Worm (Caenorhabditis elegans) whole organism, young adult: ENCODE results near the gene nlp-71.

ENCODE experiments used
- D2030.7 ChIP-seq: fragments of 200-800 bp; sonication (Bioruptor generic); IDR thresholded peaks from 2 replicates; pipeline ENCODE4 v1.3.6; 2022; ENCODE audit warnings: missing genetic modification reagents, missing genetic modification characterization, missing compliant biosample characterization
- F23B12.7 ChIP-seq: sonication (generic microtip); optimal IDR thresholded peaks from 2 replicates; lab custom pipeline; 2017; ENCODE audit warnings: missing genetic modification characterization, mild to moderate bottlenecking, missing compliant biosample characterization, antibody characterized with exemption, moderate library complexity; ENCODE audit not compliant: insufficient read depth
- F33H1.4 ChIP-seq: fragments of 200-800 bp; sonication (Bioruptor generic); IDR thresholded peaks from 2 replicates; pipeline ENCODE4 v1.3.6; 2022; ENCODE audit warnings: missing genetic modification reagents, missing genetic modification characterization, missing compliant biosample characterization
- F37B4.10 ChIP-seq: fragments of 200-800 bp; sonication (Bioruptor generic); IDR thresholded peaks from 2 replicates; pipeline ENCODE4 v1.3.6; 2022; ENCODE audit warnings: missing genetic modification characterization, missing compliant biosample characterization
- K12H6.12 ChIP-seq: fragments of 200-800 bp; sonication (Bioruptor generic); optimal IDR thresholded peaks from 2 replicates; lab custom pipeline; 2018; ENCODE audit warnings: mild to moderate bottlenecking, missing genetic modification characterization, missing compliant biosample characterization
- Y95B8A.8 ChIP-seq: fragments of 200-800 bp; sonication (Bioruptor generic); IDR thresholded peaks from 2 replicates; pipeline ENCODE4 v1.3.6; 2022; ENCODE audit warnings: missing genetic modification reagents, missing genetic modification characterization, missing compliant biosample characterization
- ZK185.1 ChIP-seq: sonication (generic microtip); optimal IDR thresholded peaks from 2 replicates; lab custom pipeline; 2016; ENCODE audit warnings: mild to moderate bottlenecking, missing genetic modification characterization, missing compliant biosample characterization; ENCODE audit not compliant: poor library complexity, severe bottlenecking
- athp-1 ChIP-seq: sonication (generic microtip); optimal IDR thresholded peaks from 2 replicates; lab custom pipeline; 2017; ENCODE audit warnings: mild to moderate bottlenecking, missing genetic modification characterization, missing compliant biosample characterization
- attf-5 ChIP-seq: fragments of 200-800 bp; sonication (Bioruptor generic); optimal IDR thresholded peaks from 2 replicates; lab custom pipeline; 2018; ENCODE audit warnings: mild to moderate bottlenecking, missing genetic modification characterization, missing compliant biosample characterization
- dox-1 ChIP-seq: fragments of 200-800 bp; sonication (Bioruptor generic); IDR thresholded peaks from 2 replicates; pipeline ENCODE4 v1.3.6; 2022; ENCODE audit warnings: missing genetic modification reagents, missing genetic modification characterization, missing compliant biosample characterization
- dpl-1 ChIP-seq: fragments of 150-350 bp; optimal IDR thresholded peaks from 2 replicates; lab custom pipeline; 2014; ENCODE audit warnings: missing biosample characterization, missing genetic modification reagents, missing genetic modification characterization
- efl-1 ChIP-seq: fragments of 150-350 bp; optimal IDR thresholded peaks from 2 replicates; lab custom pipeline; 2014; ENCODE audit warnings: missing biosample characterization, missing genetic modification reagents, missing genetic modification characterization
- him-1 ChIP-seq: sonication (generic microtip); optimal IDR thresholded peaks from 2 replicates; lab custom pipeline; 2016; ENCODE audit warnings: missing genotype, missing genetic modification reagents, missing genetic modification characterization, missing compliant biosample characterization
- hlh-26 ChIP-seq: fragments of 200-800 bp; sonication (Bioruptor generic); conservative IDR thresholded peaks from 2 replicates; pipeline ENCODE4 v1.3.6; 2022; ENCODE audit warnings: missing genetic modification reagents, missing genetic modification characterization, missing compliant biosample characterization
- hmg-1.2 ChIP-seq: fragments of 200-800 bp; sonication (Bioruptor generic); IDR thresholded peaks from 2 replicates; pipeline ENCODE4 v1.3.6; 2022; ENCODE audit warnings: missing genetic modification reagents, missing genetic modification characterization, missing compliant biosample characterization
- lin-35 ChIP-seq, 3 experiments: fragments of 150-350 bp in 2 of 3; sonication (generic microtip) in 1 of 3; optimal IDR thresholded peaks; 2 replicates each; lab custom pipeline; 2014 to 2018; ENCODE audit warnings: missing biosample characterization in 3 of 3, missing genetic modification characterization in 3 of 3, missing genetic modification reagents in 3 of 3
- lin-40 ChIP-seq: sonication (generic microtip); optimal IDR thresholded peaks from 2 replicates; lab custom pipeline; 2016; ENCODE audit warnings: missing genetic modification characterization, mild to moderate bottlenecking, missing compliant biosample characterization, missing genotype, missing genetic modification reagents
- lin-54 ChIP-seq: fragments of 200-800 bp; sonication (Bioruptor generic); optimal IDR thresholded peaks from 2 replicates; lab custom pipeline; 2018; ENCODE audit warnings: mild to moderate bottlenecking, missing genetic modification characterization, missing compliant biosample characterization
- lir-1 ChIP-seq: fragments of 200-800 bp; sonication (Bioruptor generic); conservative IDR thresholded peaks from 2 replicates; pipeline ENCODE4 v1.3.6; 2022; ENCODE audit warnings: missing genetic modification reagents, missing genetic modification characterization, missing compliant biosample characterization
- lsl-1 ChIP-seq: fragments of 200-800 bp; sonication (Bioruptor generic); optimal IDR thresholded peaks from 2 replicates; lab custom pipeline; 2018; ENCODE audit warnings: mild to moderate bottlenecking, missing genetic modification characterization, moderate library complexity, missing compliant biosample characterization
- lsy-27 ChIP-seq: sonication (generic microtip); optimal IDR thresholded peaks from 2 replicates; lab custom pipeline; 2017; ENCODE audit warnings: missing genetic modification characterization, mild to moderate bottlenecking, missing compliant biosample characterization, antibody characterized with exemption, missing genotype, borderline replicate concordance; ENCODE audit not compliant: insufficient read depth
- madf-3 ChIP-seq: fragments of 200-800 bp; sonication (Bioruptor generic); IDR thresholded peaks from 2 replicates; pipeline ENCODE4 v1.3.6; 2022; ENCODE audit warnings: missing genetic modification reagents, missing genetic modification characterization, missing compliant biosample characterization
- madf-6 ChIP-seq: fragments of 200-800 bp; sonication (Bioruptor generic); IDR thresholded peaks from 2 replicates; pipeline ENCODE4 v1.3.6; 2022; ENCODE audit warnings: missing genetic modification reagents, missing genetic modification characterization, missing compliant biosample characterization
- madf-8 ChIP-seq: fragments of 200-800 bp; sonication (Bioruptor generic); conservative IDR thresholded peaks from 2 replicates; pipeline ENCODE4 v1.3.6; 2022; ENCODE audit warnings: missing genetic modification reagents, missing genetic modification characterization, missing compliant biosample characterization
- mcd-1 ChIP-seq: fragments of 200-800 bp; sonication (Bioruptor generic); IDR thresholded peaks from 2 replicates; pipeline ENCODE4 v1.3.6; 2022; ENCODE audit warnings: missing genetic modification reagents, missing genetic modification characterization, missing compliant biosample characterization
- rcor-1 ChIP-seq: fragments of 200-800 bp; sonication (Bioruptor generic); IDR thresholded peaks from 2 replicates; pipeline ENCODE4 v1.3.6; 2022; ENCODE audit warnings: missing genetic modification reagents, missing genetic modification characterization, missing compliant biosample characterization
- rec-8 ChIP-seq, 2 experiments: sonication (generic microtip); optimal IDR thresholded peaks; 2 replicates each; lab custom pipeline; 2016; ENCODE audit warnings: mild to moderate bottlenecking in 2 of 2, missing genetic modification characterization in 2 of 2, missing genetic modification reagents in 2 of 2, missing genotype in 2 of 2, missing biosample characterization in 1 of 2, missing compliant biosample characterization in 1 of 2, moderate library complexity in 1 of 2
- snpc-1.1 ChIP-seq: sonication (generic microtip); optimal IDR thresholded peaks from 2 replicates; lab custom pipeline; 2017; ENCODE audit warnings: missing genetic modification characterization, mild to moderate bottlenecking, missing compliant biosample characterization, antibody characterized with exemption, moderate library complexity, missing genotype, missing genetic modification reagents; ENCODE audit not compliant: insufficient read depth
- snpc-1.3 ChIP-seq: sonication (generic microtip); optimal IDR thresholded peaks from 2 replicates; lab custom pipeline; 2017; ENCODE audit warnings: missing genetic modification characterization, mild to moderate bottlenecking, missing compliant biosample characterization, antibody characterized with exemption, moderate library complexity, missing genotype, missing genetic modification reagents; ENCODE audit not compliant: insufficient read depth
- snpc-3.4 ChIP-seq: sonication (generic microtip); optimal IDR thresholded peaks from 2 replicates; lab custom pipeline; 2017; ENCODE audit warnings: missing genetic modification characterization, mild to moderate bottlenecking, missing compliant biosample characterization, antibody characterized with exemption, moderate library complexity, missing genotype, missing genetic modification reagents
- snpc-4 ChIP-seq, 5 experiments: fragments of 150-350 bp in 1 of 5; sonication (generic microtip) in 4 of 5; optimal IDR thresholded peaks; 2 replicates each; lab custom pipeline; 2014 to 2018; ENCODE audit warnings: missing genetic modification characterization in 5 of 5, missing biosample characterization in 3 of 5, antibody characterized with exemption in 2 of 5, mild to moderate bottlenecking in 2 of 5, missing compliant biosample characterization in 2 of 5, missing genotype in 2 of 5, moderate library complexity in 2 of 5, missing genetic modification reagents in 1 of 5
- somi-1 ChIP-seq: fragments of 200-800 bp; sonication (Bioruptor generic); optimal IDR thresholded peaks from 2 replicates; lab custom pipeline; 2018; ENCODE audit warnings: mild to moderate bottlenecking, missing genetic modification characterization, missing compliant biosample characterization
- tbp1 ChIP-seq: fragments of 200-800 bp; sonication (Bioruptor generic); optimal IDR thresholded peaks from 2 replicates; lab custom pipeline; 2018; ENCODE audit warnings: mild to moderate bottlenecking, missing genetic modification characterization, missing compliant biosample characterization
- zfh-2 ChIP-seq: fragments of 200-800 bp; sonication (Bioruptor generic); conservative IDR thresholded peaks from 2 replicates; pipeline ENCODE4 v1.3.6; 2022; ENCODE audit warnings: missing genetic modification reagents, missing genetic modification characterization, missing compliant biosample characterization
- ztf-18 ChIP-seq: sonication (generic microtip); optimal IDR thresholded peaks from 2 replicates; lab custom pipeline; 2016; ENCODE audit warnings: missing genotype, mild to moderate bottlenecking, missing genetic modification characterization, missing compliant biosample characterization

The nlp-71 gene

DNA sequence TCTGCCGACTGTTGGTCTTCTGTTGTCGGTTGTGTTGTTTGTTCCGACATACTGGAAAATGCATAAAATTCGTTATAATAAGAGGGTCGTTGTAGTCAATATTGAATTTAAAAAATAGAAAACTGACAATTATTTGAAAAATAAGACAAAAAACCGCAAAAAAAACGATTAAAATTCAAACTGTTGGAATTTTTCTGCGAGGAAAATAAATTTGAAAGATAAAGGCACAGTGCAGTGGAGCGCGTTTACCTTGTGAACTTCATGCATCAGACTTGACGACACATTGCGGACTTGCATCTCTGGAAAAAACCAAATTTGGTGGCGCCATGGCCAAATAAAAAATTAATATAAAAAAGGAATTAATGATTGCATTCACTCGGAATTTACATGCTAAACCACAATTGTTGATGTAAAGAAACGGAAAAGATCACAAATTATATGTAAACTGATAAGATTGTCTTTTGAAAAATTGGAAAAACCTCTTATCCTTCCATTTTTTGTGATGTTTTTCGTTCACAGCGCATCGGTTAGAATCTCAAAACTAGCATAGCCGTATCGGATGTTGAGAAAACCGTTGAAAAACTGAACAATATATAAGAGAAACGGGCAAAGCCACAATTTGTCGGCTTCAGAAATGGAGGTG lies 36.8 kb downstream of the nlp-71 start, which contains the start of the genes hrpf-2 and bli-6:
TSS of gene hrpf-2 (minus strand) at position 51 of the 643 bp plus-strand sequence.
TSS of gene bli-6 (plus strand) at position 593 of the 643 bp plus-strand sequence.
- TF ChIP-seq him-1 (tag; lab: Kevin White, UChicago) = peak; percentile 2
- peak; percentile 47 for TF ChIP-seq efl-1 (GFP tag; lab: Kevin White, UChicago)
- TF ChIP-seq somi-1 = no peak
- TF ChIP-seq ztf-18 (tag; lab: Kevin White, UChicago) = peak; percentile 3
- no peak for TF ChIP-seq Y95B8A.8 (GFP tag; lab: Robert Waterston, UW)
- peak; percentile 17 for TF ChIP-seq snpc-4 (GFP tag; optimal IDR thresholded peaks at IDR 0.05; lab: Kevin White, UChicago)
- TF ChIP-seq snpc-4 (tag; optimal IDR thresholded peaks at IDR 0.05; lab: Kevin White, UChicago) = peak; percentile 42 to 91 (median 86)
- TF ChIP-seq K12H6.12 = peak; percentile 4
- no peak for TF ChIP-seq rec-8 (tag; optimal IDR thresholded peaks at IDR 0.05; lab: Kevin White, UChicago)
- peak; percentile 52 for TF ChIP-seq ZK185.1 (tag; lab: Kevin White, UChicago)
- peak in 1 of 3 experiments; percentile 65 for TF ChIP-seq lin-35 (GFP tag; optimal IDR thresholded peaks at IDR 0.05; lab: Kevin White, UChicago)
- peak; percentile 18 for TF ChIP-seq snpc-1.1 (tag; lab: Kevin White, UChicago)
- TF ChIP-seq dox-1 (GFP tag; lab: Robert Waterston, UW) = peak; percentile 43; the same call in 1 of the 2 replicates
- TF ChIP-seq attf-5 (GFP tag; lab: Kevin White, UChicago) = peak; percentile 71
- TF ChIP-seq dpl-1 = peak; percentile 57
- no peak for TF ChIP-seq hlh-26 (GFP tag; lab: Robert Waterston, UW)
- TF ChIP-seq D2030.7 (GFP tag; lab: Robert Waterston, UW) = 0 out of 2 replicates have a peak, but pooled peaks have one; percentile 30
- TF ChIP-seq lir-1 = 0 out of 2 replicates have a peak, but pooled peaks have one; percentile 6
- TF ChIP-seq tbp1 (GFP tag; lab: Kevin White, UChicago) = peak; percentile 50
- peak; percentile 38 for TF ChIP-seq lsl-1
- no peak for TF ChIP-seq rcor-1 (GFP tag; lab: Robert Waterston, UW)
- peak; percentile 61 for TF ChIP-seq lin-40 (tag; lab: Kevin White, UChicago)
- TF ChIP-seq athp-1 = no peak
- TF ChIP-seq snpc-1.3 (tag; lab: Kevin White, UChicago) = peak; percentile 74
- TF ChIP-seq madf-6 (GFP tag; lab: Robert Waterston, UW) = peak; percentile 52; the same call in 1 of the 2 replicates
- TF ChIP-seq madf-8 (GFP tag; lab: Robert Waterston, UW) = no peak
- TF ChIP-seq lin-54 (GFP tag; lab: Kevin White, UChicago) = peak; percentile 79
- TF ChIP-seq mcd-1 (GFP tag; lab: Robert Waterston, UW) = peak; percentile 94
- peak; percentile 59; the same call in 1 of the 2 replicates for TF ChIP-seq hmg-1.2
- peak; percentile 21 for TF ChIP-seq F23B12.7 (tag; lab: Kevin White, UChicago)
- 0 out of 2 replicates have a peak, but pooled peaks have one; percentile 22 for TF ChIP-seq madf-3 (GFP tag; lab: Robert Waterston, UW)
- peak; percentile 49; the same call in 1 of the 2 replicates for TF ChIP-seq F33H1.4 (GFP tag; lab: Robert Waterston, UW)

DNA sequence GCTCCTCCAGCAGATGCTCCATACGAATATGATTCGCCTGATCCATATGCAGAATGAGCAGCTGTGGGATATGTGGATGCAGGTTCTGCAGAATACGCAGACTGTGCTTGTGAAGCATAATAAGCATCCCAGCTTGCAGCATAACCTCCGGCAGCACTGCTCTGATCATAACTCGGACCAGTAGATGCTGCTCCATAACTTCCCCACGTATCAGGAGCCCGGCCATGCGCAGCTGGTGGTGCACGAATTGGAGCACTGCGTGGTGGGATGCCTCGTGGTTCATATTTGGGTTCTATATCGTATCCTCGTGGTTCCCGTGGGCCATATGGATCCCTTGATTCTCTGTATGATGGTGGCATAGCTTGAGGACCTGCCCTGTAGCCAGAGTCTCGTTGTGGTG lies 39.7 kb downstream of the nlp-71 start:
- 0 out of 2 replicates have a peak, but pooled peaks have one; percentile 67 for TF ChIP-seq F37B4.10 (GFP tag; lab: Robert Waterston, UW)
- no peak for TF ChIP-seq lsy-27
- no peak for TF ChIP-seq snpc-3.4 (tag; lab: Kevin White, UChicago)
- TF ChIP-seq zfh-2 (GFP tag; lab: Robert Waterston, UW) = peak; percentile 64
